Worm (Caenorhabditis elegans) whole organism, L4 larva: Measurements from ENCODE around the gene acdh-10.

ENCODE experiments used
- F10B5.3 ChIP-seq: sonication (generic microtip); optimal IDR thresholded peaks from 2 replicates; lab custom pipeline; 2016; ENCODE audit warnings: mild to moderate bottlenecking, missing genetic modification characterization, missing compliant biosample characterization
- F37D6.2 ChIP-seq: sonication (generic microtip); optimal IDR thresholded peaks from 2 replicates; lab custom pipeline; 2016; ENCODE audit warnings: mild to moderate bottlenecking, missing genetic modification characterization, missing compliant biosample characterization
- F44E2.7 ChIP-seq: fragments of 200-800 bp; sonication (Bioruptor generic); IDR thresholded peaks from 2 replicates; pipeline ENCODE4 v2.1.2; 2022; ENCODE audit warnings: missing genetic modification characterization, missing compliant biosample characterization
- R02D3.7 ChIP-seq: fragments of 150-350 bp; sonication (generic microtip); optimal IDR thresholded peaks from 3 replicates; lab custom pipeline; 2014; ENCODE audit warnings: missing biosample characterization, missing genetic modification characterization
- T26A8.4 ChIP-seq: fragments of 200-800 bp; sonication (Bioruptor generic); IDR thresholded peaks from 2 replicates; pipeline ENCODE4 v1.3.6; 2022; ENCODE audit warnings: missing genetic modification characterization, missing compliant biosample characterization
- Y75B8A.6 ChIP-seq: fragments of 200-800 bp; sonication (Bioruptor generic); IDR thresholded peaks from 2 replicates; pipeline ENCODE4 v1.3.6; 2022; ENCODE audit warnings: missing genetic modification reagents, missing genetic modification characterization, missing compliant biosample characterization
- ZK337.2 ChIP-seq: fragments of 200-800 bp; sonication (Bioruptor generic); IDR thresholded peaks from 2 replicates; pipeline ENCODE4 v1.3.6; 2022; ENCODE audit warnings: missing genetic modification reagents, missing genetic modification characterization, missing compliant biosample characterization
- aha-1 ChIP-seq: fragments of 150-350 bp; peaks from one replicate; lab custom pipeline; 2014; ENCODE audit warnings: missing biosample characterization, missing genetic modification characterization
- arid-1 ChIP-seq: fragments of 200-800 bp; sonication (Bioruptor generic); conservative IDR thresholded peaks from 2 replicates; pipeline ENCODE4 v1.3.6; 2022; ENCODE audit warnings: missing genetic modification reagents, missing genetic modification characterization, missing compliant biosample characterization
- attf-4 ChIP-seq: sonication (generic microtip); optimal IDR thresholded peaks from 3 replicates; lab custom pipeline; 2017; ENCODE audit warnings: missing biosample characterization, missing genetic modification characterization
- ceh-28 ChIP-seq: fragments of 150-350 bp; optimal IDR thresholded peaks from 2 replicates; lab custom pipeline; 2014; ENCODE audit warnings: missing biosample characterization, missing genetic modification reagents, missing genetic modification characterization
- ctbp-1 ChIP-seq: fragments of 200-800 bp; sonication (Bioruptor generic); IDR thresholded peaks from 2 replicates; pipeline ENCODE4 v1.3.6; 2022; ENCODE audit warnings: missing genetic modification reagents, missing genetic modification characterization, missing compliant biosample characterization
- daf-16 ChIP-seq, 3 experiments: sonication (generic microtip); optimal IDR thresholded peaks; 2 replicates each; lab custom pipeline; 2016 to 2017; ENCODE audit warnings: missing genetic modification characterization in 3 of 3, missing genetic modification reagents in 3 of 3, mild to moderate bottlenecking in 2 of 3, missing compliant biosample characterization in 2 of 3, missing biosample characterization in 1 of 3, moderate library complexity in 1 of 3
- dve-1 ChIP-seq: sonication (generic microtip); optimal IDR thresholded peaks from 2 replicates; lab custom pipeline; 2017; ENCODE audit warnings: antibody characterized with exemption, mild to moderate bottlenecking, missing genetic modification characterization, missing compliant biosample characterization; ENCODE audit not compliant: insufficient read depth
- hlh-30 ChIP-seq: sonication (generic microtip); optimal IDR thresholded peaks from 2 replicates; lab custom pipeline; 2017; ENCODE audit warnings: antibody characterized with exemption, mild to moderate bottlenecking, missing genetic modification characterization, missing compliant biosample characterization; ENCODE audit not compliant: insufficient read depth
- lin-29 ChIP-seq: fragments of 200-800 bp; sonication (Bioruptor generic); IDR thresholded peaks from 2 replicates; pipeline ENCODE4 v1.3.6; 2022; ENCODE audit warnings: missing genetic modification reagents, missing genetic modification characterization, missing compliant biosample characterization
- lin-38 ChIP-seq: fragments of 200-800 bp; sonication (Bioruptor generic); IDR thresholded peaks from 2 replicates; pipeline ENCODE4 v1.3.6; 2022; ENCODE audit warnings: missing genetic modification reagents, missing genetic modification characterization, missing compliant biosample characterization
- madf-5 ChIP-seq, 2 experiments: fragments of 200-800 bp; sonication (Bioruptor generic); IDR thresholded peaks; 2 replicates each; pipeline ENCODE4 v1.3.6; 2022; ENCODE audit warnings: missing compliant biosample characterization in 2 of 2, missing genetic modification characterization in 2 of 2
- madf-9 ChIP-seq: fragments of 200-800 bp; sonication (Bioruptor generic); conservative IDR thresholded peaks from 2 replicates; pipeline ENCODE4 v1.3.6; 2022; ENCODE audit warnings: missing genetic modification reagents, missing genetic modification characterization, missing compliant biosample characterization
- mdl-1 ChIP-seq, 2 experiments: fragments of 150-350 bp in 1 of 2; sonication (generic microtip) in 1 of 2; optimal IDR thresholded peaks; 2 replicates each; lab custom pipeline; 2014 to 2017; ENCODE audit warnings: missing biosample characterization in 2 of 2, missing genetic modification characterization in 2 of 2
- mes-2 ChIP-seq: sonication (generic microtip); optimal IDR thresholded peaks from 2 replicates; lab custom pipeline; 2016; ENCODE audit warnings: missing genotype, mild to moderate bottlenecking, missing genetic modification characterization, missing compliant biosample characterization; ENCODE audit not compliant: poor library complexity, severe bottlenecking
- mxl-3 ChIP-seq: fragments of 200-800 bp; sonication (Bioruptor generic); optimal IDR thresholded peaks from 2 replicates; lab custom pipeline; 2018; ENCODE audit warnings: mild to moderate bottlenecking, missing genetic modification characterization, missing compliant biosample characterization
- nhr-102 ChIP-seq: sonication (generic microtip); optimal IDR thresholded peaks from 2 replicates; lab custom pipeline; 2016; ENCODE audit warnings: mild to moderate bottlenecking, missing genetic modification characterization, moderate library complexity, missing compliant biosample characterization
- nhr-42 ChIP-seq: fragments of 200-800 bp; sonication (Bioruptor generic); IDR thresholded peaks from 2 replicates; pipeline ENCODE4 v1.3.6; 2022; ENCODE audit warnings: missing genetic modification characterization, missing compliant biosample characterization
- nhr-6 ChIP-seq: fragments of 150-350 bp; optimal IDR thresholded peaks from 2 replicates; lab custom pipeline; 2014; ENCODE audit warnings: missing biosample characterization, missing genetic modification characterization
- nhr-76 ChIP-seq: fragments of 150-350 bp; optimal IDR thresholded peaks from 2 replicates; lab custom pipeline; 2014; ENCODE audit warnings: missing biosample characterization, missing genetic modification characterization
- pha-4 ChIP-seq, 2 experiments: fragments of 150-350 bp in 1 of 2; fragments of 200-800 bp in 1 of 2; sonication (Bioruptor generic) in 1 of 2; IDR thresholded peaks in 1 of 2; optimal IDR thresholded peaks in 1 of 2; 2 replicates each; pipeline versions ENCODE4 v1.3.6 to Lab custom; 2014 to 2022; ENCODE audit warnings: missing genetic modification characterization in 2 of 2, missing genetic modification reagents in 2 of 2, missing biosample characterization in 1 of 2, missing compliant biosample characterization in 1 of 2
- php-3 ChIP-seq: fragments of 200-800 bp; sonication (Bioruptor generic); IDR thresholded peaks from 2 replicates; pipeline ENCODE4 v1.3.6; 2022; ENCODE audit warnings: missing genetic modification reagents, missing genetic modification characterization, missing compliant biosample characterization
- rbr-2 ChIP-seq: sonication (generic microtip); optimal IDR thresholded peaks from 2 replicates; lab custom pipeline; 2016; ENCODE audit warnings: missing genotype, missing genetic modification characterization, missing compliant biosample characterization
- saeg-2 ChIP-seq: fragments of 200-800 bp; sonication (Bioruptor generic); IDR thresholded peaks from 2 replicates; pipeline ENCODE4 v1.3.6; 2022; ENCODE audit warnings: missing genetic modification reagents, missing genetic modification characterization, missing compliant biosample characterization
- sdz-12 ChIP-seq: fragments of 200-800 bp; sonication (Bioruptor generic); optimal IDR thresholded peaks from 2 replicates; lab custom pipeline; 2018; ENCODE audit warnings: mild to moderate bottlenecking, missing genetic modification characterization, missing compliant biosample characterization
- spr-3 ChIP-seq: fragments of 200-800 bp; sonication (Bioruptor generic); optimal IDR thresholded peaks from 2 replicates; lab custom pipeline; 2018; ENCODE audit warnings: mild to moderate bottlenecking, missing genetic modification characterization, missing compliant biosample characterization
- unc-62 ChIP-seq, 3 experiments: fragments of 150-350 bp in 1 of 3; sonication (generic microtip); optimal IDR thresholded peaks in 2 of 3; peaks in 1 of 3; 1 replicate in 1 of 3; 2 replicates in 2 of 3; lab custom pipeline; 2014 to 2017; ENCODE audit warnings: missing biosample characterization in 3 of 3, missing genetic modification characterization in 3 of 3, missing genetic modification reagents in 3 of 3, missing genotype in 1 of 3
- zag-1 ChIP-seq: fragments of 150-350 bp; optimal IDR thresholded peaks from 2 replicates; lab custom pipeline; 2014; ENCODE audit warnings: missing biosample characterization, missing genetic modification characterization
- zfp-2 ChIP-seq: sonication (generic microtip); optimal IDR thresholded peaks from 2 replicates; lab custom pipeline; 2016; ENCODE audit warnings: mild to moderate bottlenecking, missing genetic modification characterization, missing compliant biosample characterization
- ztf-7 ChIP-seq: fragments of 150-350 bp; optimal IDR thresholded peaks from 2 replicates; lab custom pipeline; 2014; ENCODE audit warnings: missing biosample characterization, missing genetic modification characterization

The acdh-10 gene

ce11 chrX:17181220-17181619, 33.5 kb downstream of the acdh-10 start (continued):
- no peak for TF ChIP-seq pha-4 (GFP tag; IDR thresholded peaks at IDR 0.05; lab: Robert Waterston, UW)
- peak; percentile 35 for TF ChIP-seq pha-4 (tag; optimal IDR thresholded peaks at IDR 0.05; lab: Kevin White, UChicago)
- no peak for TF ChIP-seq ZK337.2 (GFP tag; lab: Robert Waterston, UW)

DNA sequence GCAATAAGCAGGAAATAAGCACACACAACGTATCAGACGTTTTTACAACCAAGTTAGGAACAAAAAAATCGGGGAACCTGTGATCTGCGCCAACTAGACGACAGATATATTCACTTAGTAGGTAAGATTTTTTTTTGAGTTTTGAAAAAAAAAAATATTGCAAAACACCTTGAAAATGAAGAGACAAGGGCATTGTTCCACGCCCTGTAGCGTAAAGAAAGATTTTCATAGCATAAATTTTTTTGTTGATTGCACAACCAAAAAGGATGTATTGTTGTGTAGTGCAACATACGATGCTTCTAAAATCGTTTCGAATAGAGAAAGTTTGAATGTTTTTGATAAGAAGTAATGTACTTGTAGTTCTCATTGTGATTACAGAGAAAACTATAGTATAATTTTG, 34.6 kb downstream of the acdh-10 start:
- TF ChIP-seq zfp-2 = no peak
- peak; percentile 73 for TF ChIP-seq aha-1 (tag; lab: Kevin White, UChicago)

DNA sequence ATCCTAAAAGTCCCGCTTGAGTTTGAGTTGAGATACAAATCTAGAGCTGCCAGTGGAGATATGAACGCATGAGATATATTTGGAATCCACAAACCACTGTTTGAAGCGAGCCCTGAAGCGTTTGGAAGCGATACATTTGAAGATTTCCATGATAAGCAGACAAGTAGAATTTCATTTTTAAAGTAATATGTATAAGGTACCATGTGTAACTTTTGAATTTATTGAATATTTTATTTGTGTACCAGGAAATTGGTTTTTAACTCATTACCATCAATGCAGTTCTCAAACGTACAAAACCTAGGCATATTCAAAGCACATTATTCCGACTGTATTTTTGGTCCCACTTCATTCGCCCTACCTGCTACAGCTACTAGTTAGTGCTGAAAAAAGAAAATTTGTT, 36.5 kb downstream of the acdh-10 start, which contains the start of gene B0302.2:
TSS of gene B0302.2 (plus strand) at position 301 of the 400 bp plus-strand sequence.
- TF ChIP-seq daf-16 (GFP tag; optimal IDR thresholded peaks at IDR 0.05; lab: Kevin White, UChicago) (no peak), daf-16 (tag; optimal IDR thresholded peaks at IDR 0.05; lab: Kevin White, UChicago) (no peak), F44E2.7 (no peak), ceh-28 (tag; lab: Kevin White, UChicago) (no peak), Y75B8A.6 (GFP tag; lab: Robert Waterston, UW) (no peak), nhr-42 (GFP tag; lab: Robert Waterston, UW) (no peak), nhr-76 (tag; lab: Kevin White, UChicago) (no peak), madf-9 (GFP tag; lab: Robert Waterston, UW) (no peak), F10B5.3 (tag; lab: Kevin White, UChicago) (no peak), zfp-2 (no peak), nhr-102 (no peak), spr-3 (no peak), F37D6.2 (tag; lab: Kevin White, UChicago) (no peak), madf-5 (GFP tag; IDR thresholded peaks at IDR 0.05; lab: Robert Waterston, UW) (no peak), saeg-2 (no peak), mdl-1 (tag; optimal IDR thresholded peaks at IDR 0.05; lab: Kevin White, UChicago) (no peak), lin-38 (GFP tag; lab: Robert Waterston, UW) (no peak), R02D3.7 (tag; lab: Kevin White, UChicago) (no peak), mes-2 (tag; lab: Kevin White, UChicago) (no peak), rbr-2 (no peak), nhr-6 (tag; lab: Kevin White, UChicago) (no peak)

- no peak for TF ChIP-seq sdz-12 (GFP tag; lab: Kevin White, UChicago)
- TF ChIP-seq mxl-3 = no peak
- no peak for TF ChIP-seq ctbp-1 (GFP tag; lab: Robert Waterston, UW)
- no peak for TF ChIP-seq attf-4
- no peak for TF ChIP-seq hlh-30 (tag; lab: Kevin White, UChicago)
- TF ChIP-seq T26A8.4 (GFP tag; lab: Robert Waterston, UW) = no peak
- no peak for TF ChIP-seq unc-62 (GFP tag; optimal IDR thresholded peaks at IDR 0.05 in 1 of 2; lab: Kevin White, UChicago)
- no peak for TF ChIP-seq unc-62 (tag; optimal IDR thresholded peaks at IDR 0.05; lab: Kevin White, UChicago)
- TF ChIP-seq ceh-28 (tag; lab: Kevin White, UChicago) = no peak
- no peak for TF ChIP-seq dve-1
- TF ChIP-seq ztf-7 = no peak
- no peak for TF ChIP-seq lin-29 (GFP tag; lab: Robert Waterston, UW)
- TF ChIP-seq zag-1 (tag; lab: Kevin White, UChicago) = no peak
- no peak for TF ChIP-seq arid-1 (GFP tag; lab: Robert Waterston, UW)
- TF ChIP-seq F37D6.2 (tag; lab: Kevin White, UChicago) = no peak
- TF ChIP-seq php-3 (GFP tag; lab: Robert Waterston, UW) = no peak
These were observed 38.0 kb downstream of the acdh-10 start, which contains the start of gene B0302.4 for ce11 chrX:17176677-17177076. TSS of gene B0302.4 (minus strand) at chrX:17176777.
